Worm (Caenorhabditis elegans): ENCODE results near the gene Y38A10A.11.

ce11 chrV:6121659-6122058 lies 18.3 kb upstream of the Y38A10A.11 start:
- TF ChIP-seq alr-1 (tag; optimal IDR thresholded peaks at IDR 0.05) = no peak
- no peak for TF ChIP-seq skn-1 (tag; optimal IDR thresholded peaks at IDR 0.05)
- no peak for TF ChIP-seq nhr-25 (tag; optimal IDR thresholded peaks at IDR 0.05)
- TF ChIP-seq ceh-16 (tag; optimal IDR thresholded peaks at IDR 0.05) = no peak
- no peak for TF ChIP-seq ztf-4 (tag; optimal IDR thresholded peaks at IDR 0.05)
- TF ChIP-seq unc-55 (GFP tag; optimal IDR thresholded peaks at IDR 0.05) = no peak
- no peak for TF ChIP-seq lin-13 (GFP tag; optimal IDR thresholded peaks at IDR 0.05)
- no peak for TF ChIP-seq mab-5 (tag; optimal IDR thresholded peaks at IDR 0.05)
- TF ChIP-seq ceh-82 (tag; optimal IDR thresholded peaks at IDR 0.05) = no peak
- no peak for TF ChIP-seq sma-3 (GFP tag; optimal IDR thresholded peaks at IDR 0.05)
- no peak for TF ChIP-seq nhr-10 (tag; optimal IDR thresholded peaks at IDR 0.05)
- TF ChIP-seq dmd-4 (tag; optimal IDR thresholded peaks at IDR 0.05) = no peak
